Worm (Caenorhabditis elegans) whole organism, L4 larva: ENCODE data around the gene sipa-1.
A peak's percentile ranks its signal among the peaks of the same experiment; 100 is the strongest.

ENCODE experiments used
- F49E8.2 ChIP-seq: sonication (generic microtip); optimal IDR thresholded peaks from 2 replicates; lab custom pipeline; 2016; ENCODE audit warnings: missing compliant biosample characterization, mild to moderate bottlenecking, missing genetic modification characterization, borderline replicate concordance
- Y105C5A.15 ChIP-seq: fragments of 200-800 bp; sonication (Bioruptor generic); IDR thresholded peaks from 2 replicates; pipeline ENCODE4 v1.3.6; 2022; ENCODE audit warnings: missing genetic modification characterization, missing compliant biosample characterization
- Y48G9A.11 ChIP-seq: fragments of 200-800 bp; sonication (Bioruptor generic); IDR thresholded peaks from 2 replicates; pipeline ENCODE4 v1.3.6; 2022; ENCODE audit warnings: missing genetic modification reagents, missing genetic modification characterization, missing compliant biosample characterization
- aha-1 ChIP-seq: fragments of 150-350 bp; peaks from one replicate; lab custom pipeline; 2014; ENCODE audit warnings: missing biosample characterization, missing genetic modification characterization
- aly-2 ChIP-seq: sonication (generic microtip); optimal IDR thresholded peaks from 2 replicates; lab custom pipeline; 2018; ENCODE audit warnings: missing biosample characterization, missing genetic modification characterization
- arid-1 ChIP-seq: fragments of 200-800 bp; sonication (Bioruptor generic); conservative IDR thresholded peaks from 2 replicates; pipeline ENCODE4 v1.3.6; 2022; ENCODE audit warnings: missing genetic modification reagents, missing genetic modification characterization, missing compliant biosample characterization
- attf-4 ChIP-seq: sonication (generic microtip); optimal IDR thresholded peaks from 3 replicates; lab custom pipeline; 2017; ENCODE audit warnings: missing biosample characterization, missing genetic modification characterization
- ceh-32 ChIP-seq: sonication (generic microtip); optimal IDR thresholded peaks from 2 replicates; lab custom pipeline; 2016; ENCODE audit warnings: mild to moderate bottlenecking, missing genetic modification characterization, missing compliant biosample characterization; ENCODE audit not compliant: poor library complexity
- ceh-62 ChIP-seq: sonication (generic microtip); optimal IDR thresholded peaks from 2 replicates; lab custom pipeline; 2017; ENCODE audit warnings: missing biosample characterization, missing genetic modification characterization
- dmd-8 ChIP-seq: fragments of 200-800 bp; sonication (Bioruptor generic); IDR thresholded peaks from 2 replicates; pipeline ENCODE4 v1.3.6; 2022; ENCODE audit warnings: missing genetic modification characterization, missing compliant biosample characterization
- dve-1 ChIP-seq: sonication (generic microtip); optimal IDR thresholded peaks from 2 replicates; lab custom pipeline; 2017; ENCODE audit warnings: antibody characterized with exemption, mild to moderate bottlenecking, missing genetic modification characterization, missing compliant biosample characterization; ENCODE audit not compliant: insufficient read depth
- egl-43 ChIP-seq: fragments of 200-800 bp; sonication (Bioruptor generic); IDR thresholded peaks from 2 replicates; pipeline ENCODE4 v1.3.6; 2022; ENCODE audit warnings: missing genetic modification reagents, missing genetic modification characterization, missing compliant biosample characterization
- fkh-10 ChIP-seq: fragments of 150-350 bp; optimal IDR thresholded peaks from 2 replicates; lab custom pipeline; 2014; ENCODE audit warnings: missing biosample characterization, missing genetic modification reagents, missing genetic modification characterization
- gei-8 ChIP-seq: fragments of 200-800 bp; sonication (Bioruptor generic); optimal IDR thresholded peaks from 2 replicates; lab custom pipeline; 2018; ENCODE audit warnings: mild to moderate bottlenecking, missing genetic modification characterization, missing compliant biosample characterization
- hif-1 ChIP-seq, 2 experiments: sonication (generic microtip); optimal IDR thresholded peaks; 2 replicates each; lab custom pipeline; 2016 to 2017; ENCODE audit warnings: missing compliant biosample characterization in 2 of 2, missing genetic modification characterization in 2 of 2, missing genetic modification reagents in 2 of 2, missing genotype in 2 of 2, mild to moderate bottlenecking in 1 of 2
- hmg-1.1 ChIP-seq: fragments of 200-800 bp; sonication (Bioruptor generic); IDR thresholded peaks from 2 replicates; pipeline ENCODE4 v1.3.6; 2022; ENCODE audit warnings: missing genetic modification reagents, missing genetic modification characterization, missing compliant biosample characterization
- lim-7 ChIP-seq: fragments of 200-800 bp; sonication (Bioruptor generic); IDR thresholded peaks from 2 replicates; pipeline ENCODE4 v1.3.6; 2022; ENCODE audit warnings: missing genetic modification characterization, missing compliant biosample characterization
- lin-39 ChIP-seq: fragments of 150-350 bp; optimal IDR thresholded peaks from 2 replicates; lab custom pipeline; 2014; ENCODE audit warnings: missing biosample characterization, missing genetic modification reagents, missing genetic modification characterization
- mdl-1 ChIP-seq, 2 experiments: fragments of 150-350 bp in 1 of 2; sonication (generic microtip) in 1 of 2; optimal IDR thresholded peaks; 2 replicates each; lab custom pipeline; 2014 to 2017; ENCODE audit warnings: missing biosample characterization in 2 of 2, missing genetic modification characterization in 2 of 2
- mxl-2 ChIP-seq: fragments of 200-800 bp; sonication (Bioruptor generic); conservative IDR thresholded peaks from 2 replicates; pipeline ENCODE4 v1.3.6; 2022; ENCODE audit warnings: missing genetic modification reagents, missing genetic modification characterization, missing compliant biosample characterization
- nhr-10 ChIP-seq: fragments of 150-350 bp; optimal IDR thresholded peaks from 2 replicates; lab custom pipeline; 2014; ENCODE audit warnings: missing biosample characterization, missing genetic modification characterization
- nhr-11 ChIP-seq: fragments of 150-350 bp; optimal IDR thresholded peaks from 2 replicates; lab custom pipeline; 2014; ENCODE audit warnings: missing biosample characterization, missing genetic modification characterization
- nhr-237 ChIP-seq: sonication (generic microtip); optimal IDR thresholded peaks from 2 replicates; lab custom pipeline; 2017; ENCODE audit warnings: missing biosample characterization, missing genetic modification characterization
- nhr-25 ChIP-seq: sonication (generic microtip); optimal IDR thresholded peaks from 2 replicates; lab custom pipeline; 2017; ENCODE audit warnings: missing genetic modification characterization, mild to moderate bottlenecking, missing compliant biosample characterization, antibody characterized with exemption, moderate library complexity, borderline replicate concordance; ENCODE audit not compliant: insufficient read depth
- nhr-48 ChIP-seq: sonication (generic microtip); optimal IDR thresholded peaks from 2 replicates; lab custom pipeline; 2016; ENCODE audit warnings: mild to moderate bottlenecking, missing genetic modification characterization, missing compliant biosample characterization
- nhr-77 ChIP-seq: fragments of 150-350 bp; optimal IDR thresholded peaks from 2 replicates; lab custom pipeline; 2014; ENCODE audit warnings: missing biosample characterization, missing genetic modification characterization
- rbr-2 ChIP-seq: sonication (generic microtip); optimal IDR thresholded peaks from 2 replicates; lab custom pipeline; 2016; ENCODE audit warnings: missing genotype, missing genetic modification characterization, missing compliant biosample characterization
- sdz-12 ChIP-seq: fragments of 200-800 bp; sonication (Bioruptor generic); optimal IDR thresholded peaks from 2 replicates; lab custom pipeline; 2018; ENCODE audit warnings: mild to moderate bottlenecking, missing genetic modification characterization, missing compliant biosample characterization
- skn-1 ChIP-seq: fragments of 150-350 bp; optimal IDR thresholded peaks from 2 replicates; lab custom pipeline; 2014; ENCODE audit warnings: missing biosample characterization, missing genetic modification characterization
- tra-1 ChIP-seq: fragments of 200-800 bp; sonication (Bioruptor generic); IDR thresholded peaks from 2 replicates; pipeline ENCODE4 v1.3.6; 2022; ENCODE audit warnings: missing genetic modification reagents, missing genetic modification characterization, missing compliant biosample characterization
- unc-62 ChIP-seq, 3 experiments: fragments of 150-350 bp in 1 of 3; sonication (generic microtip); optimal IDR thresholded peaks in 2 of 3; peaks in 1 of 3; 1 replicate in 1 of 3; 2 replicates in 2 of 3; lab custom pipeline; 2014 to 2017; ENCODE audit warnings: missing biosample characterization in 3 of 3, missing genetic modification characterization in 3 of 3, missing genetic modification reagents in 3 of 3, missing genotype in 1 of 3
- zip-2 ChIP-seq: fragments of 150-350 bp; optimal IDR thresholded peaks from 2 replicates; lab custom pipeline; 2014; ENCODE audit warnings: missing biosample characterization, missing genetic modification characterization
- ztf-7 ChIP-seq: fragments of 150-350 bp; optimal IDR thresholded peaks from 2 replicates; lab custom pipeline; 2014; ENCODE audit warnings: missing biosample characterization, missing genetic modification characterization

sipa-1 gene

DNA sequence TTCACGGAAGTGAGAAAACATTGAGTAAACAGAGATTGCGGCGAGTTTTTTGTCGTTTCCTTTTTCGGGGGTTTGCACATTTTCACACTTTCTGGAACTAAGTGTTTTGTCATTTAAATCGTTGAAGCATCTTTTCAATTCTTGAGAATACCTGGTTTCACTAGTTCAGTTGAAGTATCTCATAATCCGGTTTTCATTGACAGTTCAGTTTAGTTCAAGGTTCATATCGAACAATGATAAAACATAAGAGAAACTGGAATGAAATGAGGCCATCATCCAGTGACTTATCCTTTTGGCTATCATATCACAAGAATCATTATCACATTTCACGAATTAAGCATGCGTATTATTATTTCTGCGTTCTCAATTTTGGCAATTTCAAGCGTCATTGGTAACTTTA, 30.1 kb upstream of the sipa-1 start, which contains the start of gene F46F3.3:
F46F3.3 (plus strand) TSS at position 301 of the 400 bp plus-strand sequence.
- TF ChIP-seq dve-1 (tag; lab: Kevin White, UChicago): no peak
- TF ChIP-seq unc-62 (GFP tag; optimal IDR thresholded peaks at IDR 0.05 in 1 of 2; lab: Kevin White, UChicago): peak in 1 of 2 experiments; percentile 17
- TF ChIP-seq unc-62 (tag; optimal IDR thresholded peaks at IDR 0.05; lab: Kevin White, UChicago): no peak
- no peak for TF ChIP-seq mdl-1 (tag; optimal IDR thresholded peaks at IDR 0.05; lab: Kevin White, UChicago)
- no peak for TF ChIP-seq ceh-32 (tag; lab: Kevin White, UChicago)
- no peak for TF ChIP-seq ceh-62 (tag; lab: Kevin White, UChicago)
- no peak for TF ChIP-seq F49E8.2 (tag; lab: Kevin White, UChicago)

DNA sequence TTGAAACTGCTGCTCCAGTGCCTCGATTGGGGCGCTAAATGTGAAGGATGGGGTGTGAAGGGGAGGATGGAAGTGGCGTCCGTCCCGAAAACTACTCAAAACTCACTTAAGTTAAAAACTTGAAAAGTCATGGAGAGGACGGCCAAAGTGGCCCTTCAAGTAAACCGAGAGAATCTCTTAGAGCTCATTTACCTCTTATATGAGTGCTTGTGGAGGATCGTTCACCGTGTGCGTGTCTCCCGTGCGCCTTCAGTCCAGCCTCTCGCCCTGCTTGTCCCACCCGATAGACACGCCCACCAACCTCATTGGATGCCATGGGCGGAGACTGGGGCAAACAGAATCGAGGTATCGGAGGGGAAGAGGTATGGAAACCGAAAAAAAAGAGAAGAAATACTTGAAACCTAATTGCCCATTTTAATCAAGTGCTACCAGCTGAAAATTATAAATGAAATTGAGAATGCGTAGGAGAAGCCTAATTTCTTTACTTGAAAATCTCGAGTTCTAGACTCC, 27.8 kb upstream of the sipa-1 start, which contains the start of gene ceh-27:
ceh-27 (minus strand) TSS at position 228 of the 510 bp plus-strand sequence.
- TF ChIP-seq mxl-2 (GFP tag; lab: Robert Waterston, UW) (no peak), sdz-12 (GFP tag; lab: Kevin White, UChicago) (no peak), ceh-32 (tag; lab: Kevin White, UChicago) (no peak), lin-39 (tag; lab: Kevin White, UChicago) (no peak), ztf-7 (tag; lab: Kevin White, UChicago) (no peak), fkh-10 (GFP tag; lab: Kevin White, UChicago) (peak; percentile 52), lim-7 (GFP tag; lab: Robert Waterston, UW) (0 out of 2 replicates have a peak, but pooled peaks have one; percentile 10)

DNA sequence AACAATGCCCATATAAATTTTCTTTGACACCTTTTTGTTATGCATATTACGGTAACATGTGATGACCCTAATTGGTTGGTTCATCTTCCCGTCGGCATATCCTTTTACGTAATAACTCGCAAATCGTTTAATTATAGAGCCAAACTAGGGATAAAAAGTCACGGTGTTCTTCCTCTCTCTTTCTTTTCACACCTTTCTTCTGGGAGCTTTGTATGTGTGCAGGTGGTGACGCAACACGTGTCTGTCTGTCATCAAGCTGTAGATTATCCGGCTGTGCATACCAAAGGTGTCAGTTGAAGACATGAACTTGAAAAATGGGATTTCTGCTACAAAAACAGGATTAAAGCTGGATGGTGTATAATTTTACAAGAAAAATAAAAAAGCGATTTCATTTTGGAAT, 23.5 kb upstream of the sipa-1 start:
- TF ChIP-seq nhr-237 (tag; lab: Kevin White, UChicago) (no peak), nhr-48 (tag; lab: Kevin White, UChicago) (no peak), hmg-1.1 (GFP tag; lab: Robert Waterston, UW) (no peak), nhr-77 (no peak)
- TF ChIP-seq, all 104 proteins: peak for 0

DNA sequence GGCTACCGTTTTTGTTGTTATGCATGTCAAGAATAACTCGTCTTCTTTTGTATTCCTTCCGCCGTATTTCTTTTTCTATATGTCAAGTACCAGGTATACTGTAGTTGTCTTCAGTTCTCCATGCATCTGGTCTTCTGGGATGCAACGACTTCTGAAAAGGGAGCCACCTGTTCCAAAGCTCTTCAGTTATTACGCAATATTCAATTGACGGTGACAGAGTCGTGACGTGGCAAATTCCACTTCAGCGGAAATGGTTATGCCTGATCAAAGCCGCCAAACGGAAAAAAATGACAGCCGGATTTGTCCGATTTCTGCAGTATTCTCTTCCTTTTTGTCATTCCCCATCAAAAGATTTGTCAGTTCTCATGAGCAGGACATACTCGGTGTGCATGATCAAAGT, 19.4 kb upstream of the sipa-1 start:
- TF ChIP-seq Y105C5A.15 (no peak), Y48G9A.11 (GFP tag; lab: Robert Waterston, UW) (no peak), arid-1 (GFP tag; lab: Robert Waterston, UW) (no peak), zip-2 (tag; lab: Kevin White, UChicago) (no peak), aly-2 (no peak), tra-1 (GFP tag; lab: Robert Waterston, UW) (no peak), hif-1 (tag; optimal IDR thresholded peaks at IDR 0.05; lab: Kevin White, UChicago) (no peak), nhr-11 (no peak), nhr-10 (tag; lab: Kevin White, UChicago) (no peak), egl-43 (GFP tag; lab: Robert Waterston, UW) (no peak), rbr-2 (no peak), aha-1 (tag; lab: Kevin White, UChicago) (no peak), ceh-32 (tag; lab: Kevin White, UChicago) (no peak), nhr-25 (tag; lab: Kevin White, UChicago) (no peak), gei-8 (GFP tag; lab: Kevin White, UChicago) (no peak), attf-4 (tag; lab: Kevin White, UChicago) (no peak), skn-1 (tag; lab: Kevin White, UChicago) (no peak)
- TF ChIP-seq, all 104 proteins: peak for 0

DNA sequence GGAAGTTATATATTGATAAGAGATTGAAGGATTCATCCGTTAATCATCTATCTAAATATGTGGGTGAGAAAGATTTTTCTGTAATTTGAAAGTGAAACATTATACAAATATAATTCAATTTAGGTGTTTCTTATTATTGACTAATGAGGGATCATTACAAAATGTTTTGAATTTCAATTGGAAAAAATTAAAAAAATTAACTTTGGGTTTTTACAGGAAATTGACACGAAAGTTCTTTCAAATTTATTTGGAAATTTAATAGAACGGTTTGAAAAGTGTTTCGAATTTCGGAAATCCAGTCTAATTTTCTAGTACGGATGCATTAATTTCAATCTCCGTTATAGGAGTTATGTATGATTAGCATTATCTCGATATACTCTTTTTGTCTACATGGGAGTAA, 16.0 kb upstream of the sipa-1 start:
- TF ChIP-seq dmd-8 (GFP tag; lab: Robert Waterston, UW): no peak
- TF ChIP-seq unc-62 (GFP tag; optimal IDR thresholded peaks at IDR 0.05 in 1 of 2; lab: Kevin White, UChicago): peak in 1 of 2 experiments; percentile 96
- no peak for TF ChIP-seq unc-62 (tag; optimal IDR thresholded peaks at IDR 0.05; lab: Kevin White, UChicago)
